Worm (Caenorhabditis elegans): Measurements from ENCODE around the gene pxn-1.

- TF ChIP-seq ama-1 (optimal IDR thresholded peaks at IDR 0.05) (no peak), ama-1 (GFP tag; optimal IDR thresholded peaks at IDR 0.05) (no peak), sdz-38 (tag; optimal IDR thresholded peaks at IDR 0.05) (no peak), ZK185.1 (tag; optimal IDR thresholded peaks at IDR 0.05; ENCODE audit: poor library complexity, severe bottlenecking) (no peak), egl-18 (GFP tag; IDR thresholded peaks at IDR 0.05) (no peak), B0336.3 (GFP tag; IDR thresholded peaks at IDR 0.05) (no peak), Y79H2A.3 (GFP tag; conservative IDR thresholded peaks at IDR 0.05) (no peak), efl-1 (GFP tag; optimal IDR thresholded peaks at IDR 0.05) (no peak), pha-4 (tag; optimal IDR thresholded peaks at IDR 0.05) (no peak), sea-2 (GFP tag; IDR thresholded peaks at IDR 0.05) (no peak), F57C9.4 (tag; optimal IDR thresholded peaks at IDR 0.05) (no peak), snpc-1.3 (tag; optimal IDR thresholded peaks at IDR 0.05; ENCODE audit: insufficient read depth) (no peak), aptf-3 (GFP tag; IDR thresholded peaks at IDR 0.05) (no peak)
These were observed 18.7 kb downstream of the pxn-1 start, which contains the start of gene F45F2.9 for ce11 chrV:8513361-8513760.
